Worm (Caenorhabditis elegans) whole organism, mixed stage, embryonic: ENCODE data around the gene hsd-2.

Source experiments
- M03D4.4 ChIP-seq: sonication (generic microtip); optimal IDR thresholded peaks from 2 replicates; lab custom pipeline; 2017; ENCODE audit warnings: mild to moderate bottlenecking, missing genetic modification characterization, missing compliant biosample characterization
- lsy-2 ChIP-seq: fragments of 150-350 bp; optimal IDR thresholded peaks from 2 replicates; lab custom pipeline; 2014; ENCODE audit warnings: missing biosample characterization, missing genetic modification characterization

ce11 chrX:5033868-5034267 is 28.8 kb downstream of the hsd-2 start, which contains the start of gene ZC449.4:
- TF ChIP-seq lsy-2 (tag; lab: Kevin White, UChicago) (no peak), M03D4.4 (tag; lab: Kevin White, UChicago) (no peak)
